Fruit fly (Drosophila melanogaster) whole organism, embryonic: ENCODE measurements around the gene CG33939.

Experiments
- Bgb ChIP-seq: fragments of 200-800 bp; sonication (Bioruptor generic); IDR thresholded peaks from 2 replicates; pipeline ENCODE4 v1.3.6; 2022; ENCODE audit warnings: missing biosample characterization, missing genetic modification characterization; ENCODE audit not compliant: partially characterized antibody
- CG10267 ChIP-seq: fragments of 200-800 bp; sonication (Bioruptor generic); optimal IDR thresholded peaks from 2 replicates; lab custom pipeline; 2018; ENCODE audit warnings: missing biosample characterization, mild to moderate bottlenecking, missing genetic modification characterization, moderate library complexity
- CG11695 ChIP-seq: fragments of 200-800 bp; sonication (Bioruptor generic); IDR thresholded peaks from 3 replicates; pipeline ENCODE4 v1.3.6; 2022; ENCODE audit warnings: missing biosample characterization, missing genetic modification characterization
- CG12236 ChIP-seq: fragments of 200-800 bp; sonication (Bioruptor generic); optimal IDR thresholded peaks from 2 replicates; lab custom pipeline; 2016; ENCODE audit warnings: missing biosample characterization, missing genetic modification characterization
- CG12299 ChIP-seq: fragments of 200-800 bp; sonication (Bioruptor generic); optimal IDR thresholded peaks from 2 replicates; lab custom pipeline; 2018; ENCODE audit warnings: missing biosample characterization, mild to moderate bottlenecking, missing genetic modification characterization
- CG12659 ChIP-seq: fragments of 200-800 bp; sonication (Bioruptor generic); optimal IDR thresholded peaks from 3 replicates; lab custom pipeline; 2017; ENCODE audit warnings: mild to moderate bottlenecking, missing biosample characterization, missing genetic modification reagents, missing genetic modification characterization
- CG13123 ChIP-seq: fragments of 200-800 bp; sonication (Bioruptor generic); optimal IDR thresholded peaks from 2 replicates; lab custom pipeline; 2016; ENCODE audit warnings: missing biosample characterization, missing genetic modification characterization
- CG14050 ChIP-seq: fragments of 200-800 bp; sonication (Bioruptor generic); IDR thresholded peaks from 3 replicates; pipeline ENCODE4 v1.3.6; 2022; ENCODE audit warnings: missing biosample characterization, missing genetic modification characterization
- CG14860 ChIP-seq: fragments of 200-800 bp; sonication (Bioruptor generic); IDR thresholded peaks from 3 replicates; pipeline ENCODE4 v1.3.6; 2022; ENCODE audit warnings: missing biosample characterization, missing genetic modification characterization; ENCODE audit not compliant: partially characterized antibody
- CG14965 ChIP-seq: fragments of 200-800 bp; sonication (Bioruptor generic); optimal IDR thresholded peaks from 2 replicates; lab custom pipeline; 2016; ENCODE audit warnings: missing biosample characterization, missing genetic modification characterization, borderline replicate concordance
- CG15514 ChIP-seq: fragments of 200-800 bp; sonication (Bioruptor generic); optimal IDR thresholded peaks from 3 replicates; lab custom pipeline; 2017; ENCODE audit warnings: missing biosample characterization, missing genetic modification characterization, mild to moderate bottlenecking, moderate library complexity, missing genetic modification reagents
- CG17186 ChIP-seq: fragments of 200-800 bp; sonication (Bioruptor generic); optimal IDR thresholded peaks from 3 replicates; lab custom pipeline; 2017; ENCODE audit warnings: missing biosample characterization, missing genetic modification reagents, missing genetic modification characterization
- CG17802 ChIP-seq: fragments of 200-800 bp; sonication (Bioruptor generic); optimal IDR thresholded peaks from 2 replicates; lab custom pipeline; 2018; ENCODE audit warnings: missing biosample characterization, mild to moderate bottlenecking, missing genetic modification characterization, moderate library complexity
- CG18599 ChIP-seq: fragments of 200-800 bp; sonication (Bioruptor generic); optimal IDR thresholded peaks from 3 replicates; lab custom pipeline; 2017; ENCODE audit warnings: missing biosample characterization, missing genetic modification characterization, mild to moderate bottlenecking, moderate library complexity, missing genetic modification reagents
- CG6791 ChIP-seq: fragments of 200-800 bp; sonication (Bioruptor generic); IDR thresholded peaks from 3 replicates; pipeline ENCODE4 v1.3.6; 2022; ENCODE audit warnings: missing biosample characterization, missing genetic modification characterization; ENCODE audit not compliant: partially characterized antibody
- CG8359 ChIP-seq: fragments of 200-800 bp; sonication (Bioruptor generic); optimal IDR thresholded peaks from 2 replicates; lab custom pipeline; 2017; ENCODE audit warnings: missing biosample characterization, mild to moderate bottlenecking, missing genetic modification characterization, borderline replicate concordance
- CG9932 ChIP-seq: fragments of 200-800 bp; sonication (Bioruptor generic); IDR thresholded peaks from 2 replicates; pipeline ENCODE4 v1.3.6; 2022; ENCODE audit warnings: missing biosample characterization, missing genetic modification characterization
- CTCF ChIP-seq: fragments of 200-800 bp; sonication (Bioruptor generic); optimal IDR thresholded peaks from 2 replicates; lab custom pipeline; 2017; ENCODE audit warnings: missing biosample characterization, mild to moderate bottlenecking, missing genetic modification characterization, moderate library complexity
- Dll ChIP-seq: fragments of 200-800 bp; sonication (Bioruptor generic); IDR thresholded peaks from 4 replicates; pipeline ENCODE4 v1.3.6; 2022; ENCODE audit warnings: missing biosample characterization, missing genetic modification characterization; ENCODE audit not compliant: partially characterized antibody
- E2f2 ChIP-seq: fragments of 200-800 bp; sonication (Bioruptor generic); IDR thresholded peaks from 2 replicates; pipeline ENCODE4 v1.3.6; 2022; ENCODE audit warnings: missing biosample characterization, missing genetic modification characterization
- Fer3 ChIP-seq: fragments of 200-800 bp; sonication (Bioruptor generic); optimal IDR thresholded peaks from 2 replicates; lab custom pipeline; 2018; ENCODE audit warnings: missing biosample characterization, mild to moderate bottlenecking, missing genetic modification characterization, moderate library complexity
- HLH3B ChIP-seq: fragments of 200-800 bp; sonication (Bioruptor generic); IDR thresholded peaks from 2 replicates; pipeline ENCODE4 v1.3.6; 2022; ENCODE audit warnings: missing biosample characterization, missing genetic modification characterization
- Lhr ChIP-seq: fragments of 200-800 bp; sonication (Bioruptor generic); optimal IDR thresholded peaks from 3 replicates; lab custom pipeline; 2017; ENCODE audit warnings: mild to moderate bottlenecking, missing biosample characterization, missing genetic modification reagents, missing genetic modification characterization
- Med ChIP-seq: fragments of 200-800 bp; sonication (Bioruptor generic); peaks from one replicate; lab custom pipeline; 2016; ENCODE audit warnings: missing biosample characterization, missing genetic modification characterization, mild to moderate bottlenecking, inconsistent platforms, moderate library complexity
- Oli ChIP-seq: fragments of 200-800 bp; sonication (Bioruptor generic); optimal IDR thresholded peaks from 2 replicates; lab custom pipeline; 2018; ENCODE audit warnings: missing biosample characterization, mild to moderate bottlenecking, missing genetic modification characterization, moderate library complexity
- Sry-δ ChIP-seq: fragments of 200-800 bp; sonication (Bioruptor generic); optimal IDR thresholded peaks from 2 replicates; lab custom pipeline; 2016; ENCODE audit warnings: missing biosample characterization, missing genetic modification characterization
- Taf1 ChIP-seq: fragments of 200-800 bp; sonication (Bioruptor generic); IDR thresholded peaks from 2 replicates; pipeline ENCODE4 v1.3.6; 2022; ENCODE audit warnings: missing biosample characterization, missing genetic modification characterization
- ara ChIP-seq: fragments of 200-800 bp; sonication (Bioruptor generic); IDR thresholded peaks from 2 replicates; pipeline ENCODE4 v1.3.6; 2022; ENCODE audit warnings: missing biosample characterization, missing genetic modification characterization
- bbx ChIP-seq: fragments of 200-800 bp; sonication (Bioruptor generic); IDR thresholded peaks from 2 replicates; pipeline ENCODE4 v1.3.6; 2022; ENCODE audit warnings: missing biosample characterization, missing genetic modification characterization; ENCODE audit not compliant: partially characterized antibody
- cad ChIP-seq: fragments of >200 bp; optimal IDR thresholded peaks from 2 replicates; lab custom pipeline; 2017; ENCODE audit warnings: missing biosample characterization, missing genetic modification characterization
- chm ChIP-seq: fragments of 200-800 bp; sonication (Bioruptor generic); IDR thresholded peaks from 2 replicates; pipeline ENCODE4 v1.3.6; 2022; ENCODE audit warnings: missing biosample characterization, missing genetic modification characterization
- dpn ChIP-seq, 2 experiments: fragments of 200-800 bp; sonication (Bioruptor generic); optimal IDR thresholded peaks; 3 replicates each; lab custom pipeline; 2016; ENCODE audit warnings: missing biosample characterization in 2 of 2, missing genetic modification characterization in 2 of 2
- en ChIP-seq: fragments of 200-800 bp; sonication (Bioruptor generic); optimal IDR thresholded peaks from 2 replicates; lab custom pipeline; 2016; ENCODE audit warnings: missing biosample characterization, missing genetic modification characterization
- esg ChIP-seq: fragments of 200-800 bp; sonication (Bioruptor generic); conservative IDR thresholded peaks from 2 replicates; pipeline ENCODE4 v1.3.6; 2022; ENCODE audit warnings: missing biosample characterization, missing genetic modification characterization
- ewg ChIP-seq: fragments of 200-800 bp; sonication (Bioruptor generic); optimal IDR thresholded peaks from 3 replicates; lab custom pipeline; 2017; ENCODE audit warnings: mild to moderate bottlenecking, missing biosample characterization, missing genetic modification reagents, missing genetic modification characterization
- fd102C ChIP-seq: fragments of 200-800 bp; sonication (Bioruptor generic); optimal IDR thresholded peaks from 2 replicates; lab custom pipeline; 2018; ENCODE audit warnings: missing biosample characterization, mild to moderate bottlenecking, missing genetic modification characterization, moderate library complexity
- hbn ChIP-seq: fragments of 200-800 bp; sonication (Bioruptor generic); IDR thresholded peaks from 2 replicates; pipeline ENCODE4 v1.3.6; 2022; ENCODE audit warnings: missing biosample characterization, missing genetic modification characterization; ENCODE audit not compliant: partially characterized antibody
- ken ChIP-seq: fragments of 200-800 bp; sonication (Bioruptor generic); IDR thresholded peaks from 3 replicates; pipeline ENCODE4 v1.3.6; 2022; ENCODE audit warnings: missing biosample characterization, missing genetic modification characterization
- klu ChIP-seq: fragments of 200-800 bp; sonication (Bioruptor generic); IDR thresholded peaks from 2 replicates; pipeline ENCODE4 v1.3.6; 2022; ENCODE audit warnings: missing biosample characterization, missing genetic modification characterization
- lab ChIP-seq: fragments of 200-800 bp; sonication (Bioruptor generic); optimal IDR thresholded peaks from 3 replicates; lab custom pipeline; 2017; ENCODE audit warnings: missing biosample characterization, missing genetic modification characterization, mild to moderate bottlenecking, moderate library complexity, missing genetic modification reagents
- nerfin-2 ChIP-seq: fragments of 200-800 bp; sonication (Bioruptor generic); IDR thresholded peaks from 2 replicates; pipeline ENCODE4 v1.3.6; 2022; ENCODE audit warnings: missing biosample characterization, missing genetic modification characterization; ENCODE audit not compliant: partially characterized antibody
- slp2 ChIP-seq: fragments of 200-800 bp; sonication (Bioruptor generic); optimal IDR thresholded peaks from 2 replicates; lab custom pipeline; 2016; ENCODE audit warnings: missing biosample characterization, missing genetic modification characterization
- sqz ChIP-seq: fragments of 200-800 bp; sonication (Bioruptor generic); optimal IDR thresholded peaks from 3 replicates; lab custom pipeline; 2018; ENCODE audit warnings: missing biosample characterization, mild to moderate bottlenecking, missing genetic modification characterization
- stwl ChIP-seq: fragments of 200-800 bp; sonication (Bioruptor generic); optimal IDR thresholded peaks from 3 replicates; lab custom pipeline; 2018; ENCODE audit warnings: missing biosample characterization, mild to moderate bottlenecking, missing genetic modification characterization, moderate library complexity
- sug ChIP-seq: fragments of 200-800 bp; optimal IDR thresholded peaks from 2 replicates; lab custom pipeline; 2019; ENCODE audit warnings: missing biosample characterization, mild to moderate bottlenecking, missing genetic modification characterization, moderate library complexity
- tgo ChIP-seq: fragments of 200-800 bp; sonication (Bioruptor generic); IDR thresholded peaks from 3 replicates; pipeline ENCODE4 v1.3.6; 2022; ENCODE audit warnings: missing biosample characterization, missing genetic modification characterization
- unc-4 ChIP-seq: fragments of 200-800 bp; sonication (Bioruptor generic); IDR thresholded peaks from 2 replicates; pipeline ENCODE4 v1.3.6; 2022; ENCODE audit warnings: missing biosample characterization, missing genetic modification characterization; ENCODE audit not compliant: partially characterized antibody
- vvl ChIP-seq: fragments of 200-800 bp; sonication (Bioruptor generic); IDR thresholded peaks from 2 replicates; pipeline ENCODE4 v1.3.6; 2022; ENCODE audit warnings: missing biosample characterization, missing genetic modification characterization

CG33939 gene

DNA sequence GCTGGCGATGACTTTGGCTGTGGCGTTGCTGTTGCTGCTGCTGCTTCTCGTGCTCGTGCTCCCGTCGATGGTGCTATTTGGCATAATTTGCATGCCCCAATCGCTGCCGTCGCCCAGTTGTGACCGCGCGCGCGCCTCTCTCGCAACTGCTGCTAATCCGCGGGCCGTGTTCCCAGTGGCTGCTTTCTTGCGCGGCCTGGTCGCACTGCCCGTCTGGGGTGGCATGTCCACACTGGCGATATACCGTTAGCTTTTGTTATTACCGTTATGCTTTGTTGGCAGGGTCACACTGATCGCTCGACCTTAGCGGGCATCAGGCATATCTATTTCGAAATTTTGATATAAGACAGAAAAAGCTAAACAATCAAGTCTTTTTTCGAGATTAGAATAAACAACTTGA lies 26.9 kb upstream of the CG33939 start, which contains the start of gene CG7990 (continued):
- peak; percentile 40; the same call in 1 of the 4 replicates for TF ChIP-seq Dll
- peak; percentile 26 for TF ChIP-seq Lhr (GFP tag; lab: Kevin White, UChicago)
- peak; percentile 48; the same call in 1 of the 2 replicates for TF ChIP-seq hbn
- TF ChIP-seq ewg (GFP tag; lab: Kevin White, UChicago) = peak; percentile 86
- TF ChIP-seq Med (GFP tag; lab: Kevin White, UChicago) = peak; percentile 73
- TF ChIP-seq Sry-δ (GFP tag; lab: Kevin White, UChicago) = peak; percentile 23
- no peak for TF ChIP-seq fd102C (GFP tag; lab: Kevin White, UChicago)
- TF ChIP-seq Oli (tag; lab: Kevin White, UChicago) = no peak
- TF ChIP-seq CG6791 (GFP tag; lab: Robert Waterston, UW) = peak; percentile 36; the same call in 1 of the 3 replicates
- peak; percentile 95 for TF ChIP-seq stwl
- peak; percentile 63 for TF ChIP-seq E2f2
- TF ChIP-seq klu (GFP tag; lab: Robert Waterston, UW) = no peak
- peak; percentile 7 for TF ChIP-seq CTCF (GFP tag; lab: Kevin White, UChicago)
- no peak for TF ChIP-seq Taf1 (GFP tag; lab: Robert Waterston, UW)
- 0 out of 3 replicates have a peak, but pooled peaks have one; percentile 14 for TF ChIP-seq CG14860 (GFP tag; lab: Robert Waterston, UW)
- 0 out of 2 replicates have a peak, but pooled peaks have one; percentile 24 for TF ChIP-seq unc-4 (GFP tag; lab: Robert Waterston, UW)
- TF ChIP-seq CG15514 (GFP tag; lab: Kevin White, UChicago) = peak; percentile 56
- TF ChIP-seq bbx (GFP tag; lab: Robert Waterston, UW) = peak; percentile 67
- TF ChIP-seq Bgb (GFP tag; lab: Robert Waterston, UW) = peak; percentile 62
- peak; percentile 27 for TF ChIP-seq CG17186 (GFP tag; lab: Kevin White, UChicago)

- TF ChIP-seq slp2 (GFP tag; lab: Kevin White, UChicago) = no peak
- TF ChIP-seq sug (tag; lab: Kevin White, UChicago) = peak; percentile 7
- TF ChIP-seq lab (GFP tag; lab: Kevin White, UChicago) = no peak
- no peak for TF ChIP-seq Fer3 (tag; lab: Kevin White, UChicago)
- no peak for TF ChIP-seq CG13123
- peak; percentile 3 for TF ChIP-seq CG10267
- TF ChIP-seq cad (GFP tag; lab: Kevin White, UChicago) = no peak
- TF ChIP-seq ara = no peak
- no peak for TF ChIP-seq CG11695
- peak; percentile 77 for TF ChIP-seq Dll
- TF ChIP-seq HLH3B (GFP tag; lab: Robert Waterston, UW) = no peak
- peak; percentile 65 for TF ChIP-seq E2f2
- TF ChIP-seq vvl (GFP tag; lab: Robert Waterston, UW) = no peak
- TF ChIP-seq CG12236 (GFP tag; lab: Kevin White, UChicago) = no peak
- TF ChIP-seq tgo (GFP tag; lab: Robert Waterston, UW) = no peak
- TF ChIP-seq CG17802 (tag; lab: Kevin White, UChicago) = peak; percentile 10
- peak; percentile 70 for TF ChIP-seq unc-4 (GFP tag; lab: Robert Waterston, UW)
- peak; percentile 15; the same call in 1 of the 2 replicates for TF ChIP-seq CG9932 (GFP tag; lab: Robert Waterston, UW)
- TF ChIP-seq ken (GFP tag; lab: Robert Waterston, UW) = no peak
- TF ChIP-seq esg = no peak
- peak; percentile 4 for TF ChIP-seq CG12659 (GFP tag; lab: Kevin White, UChicago)
- TF ChIP-seq CG18599 (GFP tag; lab: Kevin White, UChicago) = no peak
- TF ChIP-seq sqz (GFP tag; lab: Kevin White, UChicago) = no peak
- no peak for TF ChIP-seq CG12299 (tag; lab: Kevin White, UChicago)
- peak; percentile 93 for TF ChIP-seq nerfin-2 (GFP tag; lab: Robert Waterston, UW)
- no peak for TF ChIP-seq dpn (GFP tag; optimal IDR thresholded peaks at IDR 0.05; lab: Kevin White, UChicago)
- TF ChIP-seq chm = no peak
- TF ChIP-seq CG14965 = no peak
- TF ChIP-seq en = no peak
- no peak for TF ChIP-seq CG14050
- TF ChIP-seq CG8359 = no peak
Observed at dm6 chrX:19193336-19193735, 18.6 kb upstream of the CG33939 start, which contains the start of the genes CG7914 and CG14194. TSS of gene CG7914 (minus strand) at chrX:19193448. TSS of gene CG14194 (plus strand) at chrX:19193555.
